Fruit fly (Drosophila melanogaster) whole organism, pupa: ENCODE measurements around the gene Mettl3.

Experiments used
- CG10348 ChIP-seq: fragments of 200-800 bp; sonication (Bioruptor generic); IDR thresholded peaks from 2 replicates; pipeline ENCODE4 v1.3.6; 2022; ENCODE audit warnings: missing biosample characterization, missing genetic modification characterization
- CG12605 ChIP-seq: fragments of 200-800 bp; sonication (Bioruptor generic); IDR thresholded peaks from 2 replicates; pipeline ENCODE4 v1.3.6; 2022; ENCODE audit warnings: missing biosample characterization, missing genetic modification characterization
- CG13204 ChIP-seq: fragments of 200-800 bp; sonication (Bioruptor generic); optimal IDR thresholded peaks from 2 replicates; lab custom pipeline; 2018; ENCODE audit warnings: missing biosample characterization, mild to moderate bottlenecking, missing genetic modification characterization, moderate library complexity
- CG14655 ChIP-seq: fragments of 200-800 bp; sonication (Bioruptor generic); optimal IDR thresholded peaks from 3 replicates; lab custom pipeline; 2017; ENCODE audit warnings: mild to moderate bottlenecking, missing biosample characterization, missing genetic modification reagents, missing genetic modification characterization
- CG15710 ChIP-seq: fragments of 200-800 bp; sonication (Bioruptor generic); optimal IDR thresholded peaks from 2 replicates; lab custom pipeline; 2018; ENCODE audit warnings: missing biosample characterization, mild to moderate bottlenecking, missing genetic modification characterization, moderate library complexity
- CG17806 ChIP-seq: fragments of 200-800 bp; sonication (Bioruptor generic); optimal IDR thresholded peaks from 2 replicates; lab custom pipeline; 2018; ENCODE audit warnings: missing biosample characterization, mild to moderate bottlenecking, missing genetic modification characterization, moderate library complexity
- CG32121 ChIP-seq: fragments of 200-800 bp; sonication (Bioruptor generic); IDR thresholded peaks from 2 replicates; pipeline ENCODE4 v1.3.6; 2022; ENCODE audit warnings: missing biosample characterization, missing genetic modification characterization
- CG34367 ChIP-seq: fragments of 200-800 bp; sonication (Bioruptor generic); optimal IDR thresholded peaks from 2 replicates; lab custom pipeline; 2018; ENCODE audit warnings: missing biosample characterization, mild to moderate bottlenecking, missing genetic modification characterization
- CG4496 ChIP-seq: fragments of 200-800 bp; sonication (Bioruptor generic); IDR thresholded peaks from 3 replicates; pipeline ENCODE4 v1.3.6; 2022; ENCODE audit warnings: missing biosample characterization, missing genetic modification characterization
- CG8159 ChIP-seq: fragments of 200-800 bp; sonication (Bioruptor generic); optimal IDR thresholded peaks from 3 replicates; lab custom pipeline; 2018; ENCODE audit warnings: missing biosample characterization, mild to moderate bottlenecking, missing genetic modification characterization, moderate library complexity
- CG8301 ChIP-seq: fragments of 200-800 bp; sonication (Bioruptor generic); optimal IDR thresholded peaks from 2 replicates; lab custom pipeline; 2018; ENCODE audit warnings: missing biosample characterization, mild to moderate bottlenecking, missing genetic modification characterization
- CG9948 ChIP-seq: fragments of 200-800 bp; sonication (Bioruptor generic); optimal IDR thresholded peaks from 2 replicates; lab custom pipeline; 2018; ENCODE audit warnings: missing biosample characterization, mild to moderate bottlenecking, missing genetic modification characterization, moderate library complexity
- D1 ChIP-seq: fragments of 200-800 bp; sonication (Bioruptor generic); optimal IDR thresholded peaks from 2 replicates; lab custom pipeline; 2018; ENCODE audit warnings: missing biosample characterization, mild to moderate bottlenecking, missing genetic modification characterization, moderate library complexity
- EcR ChIP-seq: fragments of 200-800 bp; sonication (Bioruptor generic); optimal IDR thresholded peaks from 3 replicates; lab custom pipeline; 2019; ENCODE audit warnings: missing biosample characterization, missing genetic modification characterization, mild to moderate bottlenecking, moderate library complexity, missing genetic modification reagents
- Ets98B ChIP-seq: fragments of 200-800 bp; sonication (Bioruptor generic); IDR thresholded peaks from 2 replicates; pipeline ENCODE4 v1.3.6; 2022; ENCODE audit warnings: missing biosample characterization, missing genetic modification characterization
- Pif1A ChIP-seq: fragments of 200-800 bp; sonication (Bioruptor generic); optimal IDR thresholded peaks from 3 replicates; lab custom pipeline; 2016; ENCODE audit warnings: missing biosample characterization, missing genetic modification characterization
- Pif1B ChIP-seq: fragments of 200-800 bp; sonication (Bioruptor generic); optimal IDR thresholded peaks from 3 replicates; lab custom pipeline; 2016; ENCODE audit warnings: missing biosample characterization, missing genetic modification characterization
- Snoo ChIP-seq: fragments of 200-800 bp; sonication (Bioruptor generic); optimal IDR thresholded peaks from 3 replicates; lab custom pipeline; 2017; ENCODE audit warnings: missing biosample characterization, mild to moderate bottlenecking, missing genetic modification characterization, inconsistent platforms
- fd96Ca ChIP-seq: fragments of 200-800 bp; sonication (Bioruptor generic); IDR thresholded peaks from 3 replicates; pipeline ENCODE4 v1.3.6; 2022; ENCODE audit warnings: missing biosample characterization, missing genetic modification characterization
- gl ChIP-seq: fragments of 200-800 bp; sonication (Bioruptor generic); optimal IDR thresholded peaks from 2 replicates; lab custom pipeline; 2018; ENCODE audit warnings: missing biosample characterization, mild to moderate bottlenecking, missing genetic modification characterization
- rn ChIP-seq: fragments of 200-800 bp; sonication (Bioruptor generic); IDR thresholded peaks from 2 replicates; pipeline ENCODE4 v1.3.6; 2022; ENCODE audit warnings: missing biosample characterization, missing genetic modification characterization

The Mettl3 gene

DNA sequence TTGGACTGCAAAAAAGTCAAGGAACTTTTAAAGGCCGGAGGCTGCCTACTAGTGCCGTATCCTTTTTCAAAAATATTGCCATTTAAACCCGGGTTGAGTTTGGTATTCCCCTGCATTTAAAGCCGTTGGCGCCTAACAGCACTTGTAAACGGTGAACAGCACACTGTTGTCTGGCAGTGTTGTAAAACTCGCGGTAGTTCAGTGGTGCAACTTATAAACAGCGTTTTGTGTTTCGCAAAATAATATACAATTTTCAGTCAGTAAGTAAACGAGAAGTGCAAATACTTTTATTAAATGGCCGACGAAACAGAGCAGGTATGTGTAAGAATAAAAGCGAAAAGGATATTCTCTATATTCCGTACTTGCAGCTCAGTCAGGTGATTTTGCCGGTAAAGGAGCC, 35.7 kb upstream of the Mettl3 start, which contains the start of gene LSm3:
Gene LSm3 (plus strand): TSS at position 39 of the 400 bp plus-strand sequence.
- TF ChIP-seq CG17806 (tag; lab: Kevin White, UChicago) = no peak
- no peak for TF ChIP-seq D1 (tag; lab: Kevin White, UChicago)
- no peak for TF ChIP-seq CG12605 (GFP tag; lab: Robert Waterston, UW)
- TF ChIP-seq Pif1A (GFP tag; lab: Kevin White, UChicago) = no peak
- no peak for TF ChIP-seq CG10348 (GFP tag; lab: Robert Waterston, UW)
- TF ChIP-seq CG14655 (GFP tag; lab: Kevin White, UChicago) = no peak
- TF ChIP-seq Pif1B (GFP tag; lab: Kevin White, UChicago) = no peak
- TF ChIP-seq Ets98B (GFP tag; lab: Robert Waterston, UW) = no peak
- no peak for TF ChIP-seq gl

dm6 chr3R:24001150-24001549, 30.8 kb upstream of the Mettl3 start:
- TF ChIP-seq CG8159 (tag; lab: Kevin White, UChicago) = no peak
- no peak for TF ChIP-seq CG10348 (GFP tag; lab: Robert Waterston, UW)
- no peak for TF ChIP-seq CG15710 (tag; lab: Kevin White, UChicago)
- TF ChIP-seq CG17806 (tag; lab: Kevin White, UChicago) = no peak
- no peak for TF ChIP-seq CG34367
- TF ChIP-seq Pif1A (GFP tag; lab: Kevin White, UChicago) = no peak
- no peak for TF ChIP-seq CG8301
- no peak for TF ChIP-seq EcR
- no peak for TF ChIP-seq CG9948
- no peak for TF ChIP-seq CG12605 (GFP tag; lab: Robert Waterston, UW)
- TF ChIP-seq Ets98B (GFP tag; lab: Robert Waterston, UW) = no peak
- no peak for TF ChIP-seq gl
- no peak for TF ChIP-seq rn (GFP tag; lab: Robert Waterston, UW)

- TF ChIP-seq CG9948 (peak; percentile 34), CG10348 (GFP tag; lab: Robert Waterston, UW) (no peak), Pif1B (GFP tag; lab: Kevin White, UChicago) (no peak), Pif1A (GFP tag; lab: Kevin White, UChicago) (peak; percentile 21), EcR (peak; percentile 80), CG8159 (tag; lab: Kevin White, UChicago) (peak; percentile 50), fd96Ca (GFP tag; lab: Robert Waterston, UW) (no peak), gl (peak; percentile 76), CG32121 (GFP tag; lab: Robert Waterston, UW) (no peak), CG34367 (peak; percentile 44), CG17806 (tag; lab: Kevin White, UChicago) (peak; percentile 50), D1 (tag; lab: Kevin White, UChicago) (no peak), Ets98B (GFP tag; lab: Robert Waterston, UW) (no peak), CG14655 (GFP tag; lab: Kevin White, UChicago) (no peak), CG12605 (GFP tag; lab: Robert Waterston, UW) (no peak), CG4496 (GFP tag; lab: Robert Waterston, UW) (no peak), CG15710 (tag; lab: Kevin White, UChicago) (peak; percentile 44), rn (GFP tag; lab: Robert Waterston, UW) (no peak), CG8301 (no peak), CG13204 (GFP tag; lab: Kevin White, UChicago) (peak; percentile 51), Snoo (no peak)
Measured at dm6 chr3R:24003948-24004347, 28.0 kb upstream of the Mettl3 start.

DNA sequence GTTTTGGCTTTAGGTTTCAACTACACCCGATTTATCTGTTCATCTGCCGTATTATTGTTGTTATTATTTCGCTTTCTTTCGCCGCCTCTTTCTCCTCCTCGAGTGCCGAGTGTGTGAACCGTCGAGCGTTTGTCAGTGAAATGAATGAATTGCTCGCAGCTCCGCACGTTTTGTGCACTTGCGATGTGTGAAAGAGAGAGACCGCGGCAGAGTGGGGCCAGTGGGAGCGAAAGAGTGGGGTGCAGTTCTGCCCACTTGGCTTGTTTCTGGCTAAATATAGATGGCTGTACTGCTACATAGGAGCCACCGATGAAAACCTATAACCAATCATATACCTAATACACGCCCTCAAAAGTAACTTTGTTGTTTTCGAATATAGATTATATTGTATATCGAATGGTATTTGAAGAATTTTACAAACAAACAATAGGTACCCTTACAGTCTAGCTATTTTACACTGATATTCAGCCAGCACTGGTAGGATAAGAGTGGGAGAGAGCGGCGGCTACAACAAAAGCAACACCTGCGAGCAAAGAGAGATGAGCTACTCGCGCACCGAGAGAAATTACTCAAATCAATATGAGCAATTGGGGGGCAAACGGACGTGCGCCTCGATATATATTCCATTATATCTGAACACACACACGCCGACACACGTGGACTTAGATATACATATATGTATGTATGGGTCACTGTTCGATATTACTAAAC, 25.4 kb upstream of the Mettl3 start:
- TF ChIP-seq CG12605 (GFP tag; lab: Robert Waterston, UW) (0 out of 2 replicates have a peak, but pooled peaks have one; percentile 23), D1 (tag; lab: Kevin White, UChicago) (no peak), CG13204 (GFP tag; lab: Kevin White, UChicago) (no peak), CG4496 (GFP tag; lab: Robert Waterston, UW) (peak; percentile 52; the same call in 2 of the 3 replicates), Ets98B (GFP tag; lab: Robert Waterston, UW) (0 out of 2 replicates have a peak, but pooled peaks have one; percentile 44), Snoo (no peak), gl (no peak), CG17806 (tag; lab: Kevin White, UChicago) (no peak), CG10348 (GFP tag; lab: Robert Waterston, UW) (no peak), CG32121 (GFP tag; lab: Robert Waterston, UW) (peak; percentile 36; the same call in 1 of the 2 replicates), CG8159 (tag; lab: Kevin White, UChicago) (peak; percentile 1), CG8301 (peak; percentile 28), fd96Ca (GFP tag; lab: Robert Waterston, UW) (peak; percentile 11; the same call in 1 of the 3 replicates), CG14655 (GFP tag; lab: Kevin White, UChicago) (peak; percentile 34), CG9948 (no peak), Pif1B (GFP tag; lab: Kevin White, UChicago) (peak; percentile 55), EcR (no peak), CG34367 (no peak), rn (GFP tag; lab: Robert Waterston, UW) (no peak), CG15710 (tag; lab: Kevin White, UChicago) (no peak), Pif1A (GFP tag; lab: Kevin White, UChicago) (peak; percentile 21)

dm6 chr3R:24007775-24008506, 24.0 kb upstream of the Mettl3 start:
- no peak for TF ChIP-seq CG8159 (tag; lab: Kevin White, UChicago)
- peak; percentile 36 for TF ChIP-seq CG8301
- TF ChIP-seq EcR = no peak
- TF ChIP-seq CG14655 (GFP tag; lab: Kevin White, UChicago) = peak; percentile 70
- no peak for TF ChIP-seq CG13204 (GFP tag; lab: Kevin White, UChicago)
- TF ChIP-seq fd96Ca (GFP tag; lab: Robert Waterston, UW) = peak; percentile 37; the same call in 1 of the 3 replicates
- no peak for TF ChIP-seq CG10348 (GFP tag; lab: Robert Waterston, UW)
